Fruit fly (Drosophila melanogaster): Measurements from ENCODE around the gene Tango5.
A peak's percentile ranks its signal among the peaks of the same experiment; 100 is the strongest.

Tango5 gene

dm6 chrX:10727318-10727717 is 36.9 kb downstream of the Tango5 start:
- TF ChIP-seq CG6792 (GFP tag; optimal IDR thresholded peaks at IDR 0.05) (no peak), CG6276 (GFP tag; optimal IDR thresholded peaks at IDR 0.05) (no peak), Lpt (GFP tag; optimal IDR thresholded peaks at IDR 0.05) (no peak), Eip93F (GFP tag; optimal IDR thresholded peaks at IDR 0.05) (no peak), esn (GFP tag; optimal IDR thresholded peaks at IDR 0.05) (no peak), OdsH (GFP tag; optimal IDR thresholded peaks at IDR 0.05) (no peak), pdm3 (GFP tag; optimal IDR thresholded peaks at IDR 0.05) (no peak), CG10669 (GFP tag; optimal IDR thresholded peaks at IDR 0.05) (no peak), CG15336 (GFP tag; IDR thresholded peaks at IDR 0.05) (no peak), CG9139 (GFP tag; optimal IDR thresholded peaks at IDR 0.05) (no peak), CG6854 (GFP tag; optimal IDR thresholded peaks at IDR 0.05) (no peak), Sox14 (GFP tag; optimal IDR thresholded peaks at IDR 0.05) (no peak), cyc (GFP tag; optimal IDR thresholded peaks at IDR 0.05) (no peak), achi (GFP tag; optimal IDR thresholded peaks at IDR 0.05) (no peak), fd85E (GFP tag; optimal IDR thresholded peaks at IDR 0.05) (no peak), Blimp-1 (GFP tag; optimal IDR thresholded peaks at IDR 0.05) (no peak)

- TF ChIP-seq Sox102F (GFP tag; optimal IDR thresholded peaks at IDR 0.05) (no peak), CG8632 (GFP tag; optimal IDR thresholded peaks at IDR 0.05) (no peak), Eip93F (GFP tag; optimal IDR thresholded peaks at IDR 0.05) (no peak), svp (GFP tag) (peak; percentile 75), Gug (GFP tag; IDR thresholded peaks at IDR 0.05) (no peak)
These were observed 38.0 kb downstream of the Tango5 start for dm6 chrX:10726105-10726694.

dm6 chrX:10723488-10724254 is 40.5 kb downstream of the Tango5 start:
- TF ChIP-seq svp (GFP tag) = peak; percentile 56
- no peak for TF ChIP-seq CG9139 (GFP tag; optimal IDR thresholded peaks at IDR 0.05)
- TF ChIP-seq Smox (GFP tag; optimal IDR thresholded peaks at IDR 0.05) = peak; percentile 7
- TF ChIP-seq lz (GFP tag; optimal IDR thresholded peaks at IDR 0.05) = peak; percentile 25
- TF ChIP-seq CG1621 (tag; optimal IDR thresholded peaks at IDR 0.05) = no peak
- no peak for TF ChIP-seq pdm3 (GFP tag; optimal IDR thresholded peaks at IDR 0.05)
- TF ChIP-seq Met (GFP tag; optimal IDR thresholded peaks at IDR 0.05) = peak; percentile 23
- peak; percentile 52 for TF ChIP-seq esn (GFP tag; optimal IDR thresholded peaks at IDR 0.05)
- TF ChIP-seq Hr39 (GFP tag; optimal IDR thresholded peaks at IDR 0.05) = peak; percentile 47
- peak; percentile 44 for TF ChIP-seq topi (GFP tag; optimal IDR thresholded peaks at IDR 0.05)
- TF ChIP-seq CG31627 (GFP tag; optimal IDR thresholded peaks at IDR 0.05) = peak; percentile 48
- peak; percentile 28 for TF ChIP-seq cyc (GFP tag; optimal IDR thresholded peaks at IDR 0.05)

DNA sequence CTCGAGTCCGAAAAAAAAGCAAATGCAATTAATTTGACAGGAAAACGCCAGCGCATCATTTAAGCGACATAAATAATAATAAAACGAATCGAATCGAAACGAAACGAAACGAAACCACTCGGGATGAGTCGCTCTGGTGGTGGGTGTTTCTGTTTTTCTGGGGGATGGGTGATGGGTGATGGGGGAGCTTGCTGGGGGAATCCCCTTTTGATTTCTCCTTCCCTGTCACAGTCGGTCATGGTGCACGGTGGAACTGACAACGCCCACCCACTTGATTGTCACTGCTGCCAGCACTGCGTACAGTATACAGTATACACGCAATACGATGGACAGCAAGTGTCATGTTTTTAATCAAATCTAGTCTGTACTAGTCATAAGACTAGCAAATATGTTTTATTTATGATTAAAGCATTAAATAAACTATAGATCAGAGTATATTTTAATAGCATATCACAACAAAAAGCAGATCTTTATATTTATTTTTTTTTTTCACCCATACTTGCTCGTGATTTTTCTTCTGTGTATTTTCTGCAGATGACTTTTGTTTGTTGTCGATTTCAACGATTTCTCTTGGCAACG is 42.2 kb downstream of the Tango5 start:
- peak; percentile 20 for TF ChIP-seq Eip75B (GFP tag; optimal IDR thresholded peaks at IDR 0.05)
- TF ChIP-seq svp (GFP tag) = peak; percentile 86
- no peak for TF ChIP-seq CG9139 (GFP tag; optimal IDR thresholded peaks at IDR 0.05)
- TF ChIP-seq Blimp-1 (GFP tag; optimal IDR thresholded peaks at IDR 0.05) = no peak
- no peak for TF ChIP-seq CG8119 (GFP tag; IDR thresholded peaks at IDR 0.05)
- no peak for TF ChIP-seq Eip93F (GFP tag; optimal IDR thresholded peaks at IDR 0.05)
- TF ChIP-seq acj6 (GFP tag; optimal IDR thresholded peaks at IDR 0.05) = peak; percentile 38
- peak; percentile 8 for TF ChIP-seq CG7368 (GFP tag; optimal IDR thresholded peaks at IDR 0.05)
- TF ChIP-seq CG11762 (GFP tag; optimal IDR thresholded peaks at IDR 0.05; ENCODE audit: insufficient read depth) = no peak
- TF ChIP-seq CG10669 (GFP tag; optimal IDR thresholded peaks at IDR 0.05) = no peak
- no peak for TF ChIP-seq dac (GFP tag; optimal IDR thresholded peaks at IDR 0.05)
- peak; percentile 16 for TF ChIP-seq CG31627 (GFP tag; optimal IDR thresholded peaks at IDR 0.05)
- no peak for TF ChIP-seq CG16779 (tag; optimal IDR thresholded peaks at IDR 0.05)
- no peak for TF ChIP-seq CG6276 (GFP tag; optimal IDR thresholded peaks at IDR 0.05)
- no peak for TF ChIP-seq dsx (GFP tag; optimal IDR thresholded peaks at IDR 0.05; ENCODE audit: poor library complexity, severe bottlenecking)
- peak; percentile 20 for TF ChIP-seq Sox14 (GFP tag; optimal IDR thresholded peaks at IDR 0.05)
- TF ChIP-seq CG8319 (GFP tag; optimal IDR thresholded peaks at IDR 0.05) = peak; percentile 8
- TF ChIP-seq ss (GFP tag; optimal IDR thresholded peaks at IDR 0.05) = peak in 1 of 2 experiments; percentile 4
- TF ChIP-seq spab (GFP tag; optimal IDR thresholded peaks at IDR 0.05) = no peak
- peak; percentile 58 for TF ChIP-seq Met (GFP tag; optimal IDR thresholded peaks at IDR 0.05)
- peak; percentile 18 for TF ChIP-seq lz (GFP tag; optimal IDR thresholded peaks at IDR 0.05)
- TF ChIP-seq CG11902 (GFP tag; optimal IDR thresholded peaks at IDR 0.05) = no peak
- TF ChIP-seq Ets21C (GFP tag; optimal IDR thresholded peaks at IDR 0.05) = peak; percentile 1
- TF ChIP-seq fd85E (GFP tag; optimal IDR thresholded peaks at IDR 0.05) = no peak
- no peak for TF ChIP-seq CG3032 (tag; optimal IDR thresholded peaks at IDR 0.05)
- TF ChIP-seq CG15336 (GFP tag; IDR thresholded peaks at IDR 0.05) = 0 out of 2 replicates have a peak, but pooled peaks have one; percentile 28
- TF ChIP-seq CG6854 (GFP tag; optimal IDR thresholded peaks at IDR 0.05) = no peak
